Fruit fly (Drosophila melanogaster): ENCODE results near the gene CG14937.
A peak's percentile ranks its signal among the peaks of the same experiment; 100 is the strongest.

The CG14937 gene

DNA sequence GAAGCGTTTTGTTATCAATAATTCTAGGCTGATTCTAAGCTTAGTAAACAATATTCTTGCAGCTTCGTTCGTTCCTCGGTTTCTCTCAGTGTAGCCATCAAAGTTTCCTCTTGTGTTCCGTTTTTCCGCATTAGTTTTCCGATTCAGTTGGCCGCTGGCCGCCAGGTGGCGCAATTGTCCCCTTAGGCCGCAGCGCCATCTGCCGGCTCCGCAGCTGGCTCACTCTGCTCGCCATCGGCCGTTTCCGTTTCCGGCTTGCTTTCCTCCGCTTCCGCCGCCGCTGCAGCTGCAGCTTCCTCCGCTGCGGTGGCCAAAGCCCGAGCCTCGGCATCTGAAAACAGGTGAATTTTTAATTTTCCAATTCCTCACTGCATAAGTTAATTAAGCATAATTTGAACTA, 22.5 kb upstream of the CG14937 start (continued):
- TF ChIP-seq CG14667 (GFP tag; IDR thresholded peaks at IDR 0.05): peak; percentile 76; the same call in 1 of the 2 replicates
- TF ChIP-seq croc (GFP tag; conservative IDR thresholded peaks at IDR 0.05): peak; percentile 84
- peak; percentile 83 for TF ChIP-seq bigmax (GFP tag; optimal IDR thresholded peaks at IDR 0.05)
- peak; percentile 72 for TF ChIP-seq wor (GFP tag; IDR thresholded peaks at IDR 0.05)
- peak; percentile 98 for TF ChIP-seq otp (GFP tag; IDR thresholded peaks at IDR 0.05)
- TF ChIP-seq pum (GFP tag; optimal IDR thresholded peaks at IDR 0.05): peak; percentile 86
- peak; percentile 89 for TF ChIP-seq CrebB (tag; optimal IDR thresholded peaks at IDR 0.05)
- peak; percentile 78 for TF ChIP-seq Atf-2 (GFP tag; optimal IDR thresholded peaks at IDR 0.05)
- TF ChIP-seq zfh1 (GFP tag; IDR thresholded peaks at IDR 0.05): peak; percentile 97
- TF ChIP-seq Dfd (GFP tag; optimal IDR thresholded peaks at IDR 0.05): no peak
- peak; percentile 68 for TF ChIP-seq CG7928 (GFP tag; optimal IDR thresholded peaks at IDR 0.05)
- peak; percentile 80 for TF ChIP-seq grn (GFP tag; optimal IDR thresholded peaks at IDR 0.05)
- TF ChIP-seq CG3726 (GFP tag; IDR thresholded peaks at IDR 0.05): peak; percentile 90; the same call in 2 of the 3 replicates
- peak; percentile 84 for TF ChIP-seq toy (GFP tag; IDR thresholded peaks at IDR 0.05)
- TF ChIP-seq oc (tag; optimal IDR thresholded peaks at IDR 0.05): peak; percentile 88
- peak; percentile 52 for TF ChIP-seq h (optimal IDR thresholded peaks at IDR 0.05)
- TF ChIP-seq Asciz (GFP tag; optimal IDR thresholded peaks at IDR 0.05): peak; percentile 97
- peak; percentile 93 for TF ChIP-seq CG9609 (GFP tag; optimal IDR thresholded peaks at IDR 0.05)
- peak; percentile 79 for TF ChIP-seq danr (GFP tag; IDR thresholded peaks at IDR 0.05)
- TF ChIP-seq sug (tag; optimal IDR thresholded peaks at IDR 0.05): peak; percentile 80
- TF ChIP-seq CG31365 (tag; optimal IDR thresholded peaks at IDR 0.05): peak; percentile 85
- TF ChIP-seq CG3281 (GFP tag; optimal IDR thresholded peaks at IDR 0.05): peak; percentile 95
- TF ChIP-seq gce (GFP tag; IDR thresholded peaks at IDR 0.05): peak; percentile 96
- peak; percentile 92 for TF ChIP-seq dm (GFP tag; optimal IDR thresholded peaks at IDR 0.05)
- peak; percentile 93 for TF ChIP-seq Rx (GFP tag; IDR thresholded peaks at IDR 0.05)
- peak; percentile 72 for TF ChIP-seq CG12299 (tag; optimal IDR thresholded peaks at IDR 0.05)
- peak; percentile 90 for TF ChIP-seq HmgD (GFP tag; optimal IDR thresholded peaks at IDR 0.05)
- TF ChIP-seq CG5953 (GFP tag; IDR thresholded peaks at IDR 0.05): peak; percentile 96
- peak; percentile 74 for TF ChIP-seq CkIIα-i1 (GFP tag; IDR thresholded peaks at IDR 0.05)
- peak; percentile 95; the same call in 2 of the 3 replicates for TF ChIP-seq sr (GFP tag; IDR thresholded peaks at IDR 0.05)
- TF ChIP-seq Ets65A (GFP tag): peak; percentile 99
- peak; percentile 93 for TF ChIP-seq CG4854 (GFP tag; optimal IDR thresholded peaks at IDR 0.05)
- peak; percentile 80 for TF ChIP-seq ftz-f1 (GFP tag; optimal IDR thresholded peaks at IDR 0.05)
- TF ChIP-seq lab (GFP tag; optimal IDR thresholded peaks at IDR 0.05): peak; percentile 98
- TF ChIP-seq twi (tag; optimal IDR thresholded peaks at IDR 0.05): peak; percentile 89
- peak; percentile 94 for TF ChIP-seq disco-r (GFP tag; optimal IDR thresholded peaks at IDR 0.05)
- no peak for TF ChIP-seq usp (GFP tag; optimal IDR thresholded peaks at IDR 0.05)
- TF ChIP-seq C15 (GFP tag; IDR thresholded peaks at IDR 0.05): peak; percentile 73; the same call in 2 of the 3 replicates
- no peak for TF ChIP-seq Hr39 (optimal IDR thresholded peaks at IDR 0.05)
- TF ChIP-seq fd64A (GFP tag; optimal IDR thresholded peaks at IDR 0.05): peak; percentile 97
- no peak for TF ChIP-seq chinmo (GFP tag; IDR thresholded peaks at IDR 0.05; ENCODE audit: partially characterized antibody)
- peak in 1 of 2 experiments; percentile 83 for TF ChIP-seq insv (GFP tag; optimal IDR thresholded peaks at IDR 0.05)
- TF ChIP-seq run (tag; optimal IDR thresholded peaks at IDR 0.05): peak; percentile 44
- peak; percentile 82 for TF ChIP-seq CG4282 (GFP tag; optimal IDR thresholded peaks at IDR 0.05)
- peak; percentile 83 for TF ChIP-seq grau (tag; optimal IDR thresholded peaks at IDR 0.05)
- TF ChIP-seq Xrp1 (GFP tag; IDR thresholded peaks at IDR 0.05): peak; percentile 82
- TF ChIP-seq lola (GFP tag; optimal IDR thresholded peaks at IDR 0.05): peak in 1 of 3 experiments; percentile 78
- peak; percentile 82 for TF ChIP-seq CG11085 (GFP tag; IDR thresholded peaks at IDR 0.05)
- peak; percentile 83 for TF ChIP-seq Bteb2 (GFP tag; optimal IDR thresholded peaks at IDR 0.05)
- peak; percentile 96 for TF ChIP-seq CG1529 (GFP tag; optimal IDR thresholded peaks at IDR 0.05)
- peak; percentile 90 for TF ChIP-seq CG17385 (GFP tag; optimal IDR thresholded peaks at IDR 0.05)
- peak; percentile 89 for TF ChIP-seq Fer3 (tag; optimal IDR thresholded peaks at IDR 0.05)
- TF ChIP-seq CG14441 (GFP tag; IDR thresholded peaks at IDR 0.05): peak; percentile 89
